Worm (Caenorhabditis elegans) whole organism, L1 larva: Measurements from ENCODE around the gene pdi-1.
"Not testable (repeated sequence)": the region's sequence is repeated elsewhere in the genome, so short reads cannot be mapped to it uniquely, and the experiment has no call there.

Source experiments
- C04F5.9 ChIP-seq: sonication (generic microtip); optimal IDR thresholded peaks from 2 replicates; lab custom pipeline; 2016; ENCODE audit warnings: missing genetic modification characterization, missing compliant biosample characterization
- ama-1 ChIP-seq: fragments of 150-350 bp; optimal IDR thresholded peaks from 2 replicates; lab custom pipeline; 2014
- ceh-82 ChIP-seq, 3 experiments: fragments of 150-350 bp in 1 of 3; sonication (generic microtip) in 2 of 3; optimal IDR thresholded peaks; 2 replicates each; lab custom pipeline; 2014 to 2017; ENCODE audit warnings: missing biosample characterization in 3 of 3, missing genetic modification characterization in 3 of 3
- ceh-88 ChIP-seq: fragments of 200-800 bp; sonication (Bioruptor generic); IDR thresholded peaks from 2 replicates; pipeline ENCODE4 v1.3.6; 2022; ENCODE audit warnings: missing genetic modification characterization, missing compliant biosample characterization
- dpl-1 ChIP-seq, 3 experiments: fragments of 150-350 bp in 2 of 3; sonication (generic microtip) in 1 of 3; optimal IDR thresholded peaks; 2 replicates each; lab custom pipeline; 2014 to 2017; ENCODE audit warnings: missing biosample characterization in 3 of 3, missing genetic modification characterization in 3 of 3, missing genetic modification reagents in 3 of 3
- dsc-1 ChIP-seq: sonication (generic microtip); optimal IDR thresholded peaks from 2 replicates; lab custom pipeline; 2016; ENCODE audit warnings: mild to moderate bottlenecking, missing genetic modification characterization, missing compliant biosample characterization
- efl-1 ChIP-seq, 4 experiments: fragments of 150-350 bp; optimal IDR thresholded peaks in 3 of 4; peaks in 1 of 4; 1 replicate in 1 of 4; 2 replicates in 3 of 4; lab custom pipeline; 2014; ENCODE audit warnings: missing biosample characterization in 2 of 4, missing genetic modification characterization in 2 of 4, missing genetic modification reagents in 2 of 4
- egl-27 ChIP-seq, 2 experiments: fragments of 150-350 bp in 1 of 2; sonication (generic microtip); optimal IDR thresholded peaks; 3 replicates each; lab custom pipeline; 2017 to 2018; ENCODE audit warnings: missing biosample characterization in 2 of 2, missing genetic modification characterization in 2 of 2, missing genetic modification reagents in 2 of 2
- grh-1 ChIP-seq: fragments of 200-800 bp; sonication (Bioruptor generic); IDR thresholded peaks from 2 replicates; pipeline ENCODE4 v1.3.6; 2022; ENCODE audit warnings: missing genetic modification reagents, missing genetic modification characterization, missing compliant biosample characterization
- hlh-4 ChIP-seq: sonication (generic microtip); optimal IDR thresholded peaks from 2 replicates; lab custom pipeline; 2016; ENCODE audit warnings: mild to moderate bottlenecking, missing genetic modification characterization, missing compliant biosample characterization
- isw-1 ChIP-seq: fragments of 200-800 bp; sonication (Bioruptor generic); IDR thresholded peaks from 2 replicates; pipeline ENCODE4 v1.3.6; 2022; ENCODE audit warnings: missing genetic modification characterization, missing compliant biosample characterization
- lin-14 ChIP-seq: fragments of 200-800 bp; sonication (Bioruptor generic); optimal IDR thresholded peaks from 2 replicates; lab custom pipeline; 2018; ENCODE audit warnings: mild to moderate bottlenecking, missing genetic modification characterization, moderate library complexity, missing compliant biosample characterization
- lin-39 ChIP-seq: fragments of 150-350 bp; optimal IDR thresholded peaks from 2 replicates; lab custom pipeline; 2014; ENCODE audit warnings: missing biosample characterization, missing genetic modification reagents, missing genetic modification characterization
- lir-3 ChIP-seq: sonication (generic microtip); optimal IDR thresholded peaks from 2 replicates; lab custom pipeline; 2016; ENCODE audit warnings: mild to moderate bottlenecking, missing genetic modification characterization, moderate library complexity, missing compliant biosample characterization; ENCODE audit not compliant: poor library complexity
- lsy-2 ChIP-seq, 2 experiments: fragments of 150-350 bp; optimal IDR thresholded peaks; 2 replicates each; lab custom pipeline; 2014; ENCODE audit warnings: missing biosample characterization in 2 of 2, missing genetic modification characterization in 2 of 2
- mab-9 ChIP-seq: fragments of 200-800 bp; sonication (Bioruptor generic); IDR thresholded peaks from 2 replicates; pipeline ENCODE4 v1.3.6; 2022; ENCODE audit warnings: missing genetic modification reagents, missing genetic modification characterization, missing compliant biosample characterization
- mef-2 ChIP-seq: fragments of 150-350 bp; optimal IDR thresholded peaks from 2 replicates; lab custom pipeline; 2014; ENCODE audit warnings: missing biosample characterization, missing genetic modification characterization
- nhr-19 ChIP-seq: fragments of 200-800 bp; sonication (Bioruptor generic); conservative IDR thresholded peaks from 2 replicates; pipeline ENCODE4 v1.3.6; 2022; ENCODE audit warnings: missing genetic modification characterization, missing compliant biosample characterization
- nhr-20 ChIP-seq: sonication (generic microtip); optimal IDR thresholded peaks from 2 replicates; lab custom pipeline; 2016; ENCODE audit warnings: mild to moderate bottlenecking, missing genetic modification characterization, missing compliant biosample characterization
- nhr-28 ChIP-seq: fragments of 150-350 bp; optimal IDR thresholded peaks from 2 replicates; lab custom pipeline; 2014; ENCODE audit warnings: missing biosample characterization, missing genetic modification characterization
- nhr-47 ChIP-seq: sonication (generic microtip); optimal IDR thresholded peaks from 2 replicates; lab custom pipeline; 2016; ENCODE audit warnings: mild to moderate bottlenecking, missing genetic modification characterization, moderate library complexity, missing compliant biosample characterization
- nhr-71 ChIP-seq: sonication (generic microtip); optimal IDR thresholded peaks from 2 replicates; lab custom pipeline; 2016; ENCODE audit warnings: mild to moderate bottlenecking, missing genetic modification characterization, moderate library complexity, missing compliant biosample characterization
- nhr-85 ChIP-seq: sonication (generic microtip); peaks from one replicate; lab custom pipeline; 2016; ENCODE audit warnings: missing genetic modification characterization, inconsistent platforms, missing compliant biosample characterization
- nhr-90 ChIP-seq: sonication (generic microtip); optimal IDR thresholded peaks from 2 replicates; lab custom pipeline; 2016; ENCODE audit warnings: mild to moderate bottlenecking, missing genetic modification characterization, missing compliant biosample characterization; ENCODE audit not compliant: poor library complexity
- rnt-1 ChIP-seq: sonication (generic microtip); optimal IDR thresholded peaks from 2 replicates; lab custom pipeline; 2016; ENCODE audit warnings: mild to moderate bottlenecking, missing genetic modification characterization, moderate library complexity, missing compliant biosample characterization
- skn-1 ChIP-seq: fragments of 150-350 bp; optimal IDR thresholded peaks from 2 replicates; lab custom pipeline; 2014; ENCODE audit warnings: missing biosample characterization, missing genetic modification characterization
- snu-23 ChIP-seq: sonication (generic microtip); optimal IDR thresholded peaks from 2 replicates; lab custom pipeline; 2016; ENCODE audit warnings: missing genetic modification characterization, missing compliant biosample characterization
- sox-4 ChIP-seq: sonication (generic microtip); optimal IDR thresholded peaks from 2 replicates; lab custom pipeline; 2016; ENCODE audit warnings: missing genetic modification characterization, missing compliant biosample characterization
- swsn-7 ChIP-seq: sonication (generic microtip); optimal IDR thresholded peaks from 2 replicates; lab custom pipeline; 2016; ENCODE audit warnings: missing genetic modification characterization, missing compliant biosample characterization
- tbx-2 ChIP-seq: sonication (generic microtip); optimal IDR thresholded peaks from 2 replicates; lab custom pipeline; 2016; ENCODE audit warnings: missing genetic modification characterization, missing compliant biosample characterization
- unc-86 ChIP-seq: sonication (generic microtip); optimal IDR thresholded peaks from 2 replicates; lab custom pipeline; 2016; ENCODE audit warnings: missing genetic modification characterization, missing compliant biosample characterization
- unc-98 ChIP-seq: fragments of 200-800 bp; sonication (Bioruptor generic); IDR thresholded peaks from 2 replicates; pipeline ENCODE4 v1.3.6; 2022; ENCODE audit warnings: missing genetic modification characterization, missing compliant biosample characterization
- xbp-1 ChIP-seq: sonication (generic microtip); optimal IDR thresholded peaks from 2 replicates; lab custom pipeline; 2016; ENCODE audit warnings: missing genetic modification characterization, missing compliant biosample characterization

Gene pdi-1

DNA sequence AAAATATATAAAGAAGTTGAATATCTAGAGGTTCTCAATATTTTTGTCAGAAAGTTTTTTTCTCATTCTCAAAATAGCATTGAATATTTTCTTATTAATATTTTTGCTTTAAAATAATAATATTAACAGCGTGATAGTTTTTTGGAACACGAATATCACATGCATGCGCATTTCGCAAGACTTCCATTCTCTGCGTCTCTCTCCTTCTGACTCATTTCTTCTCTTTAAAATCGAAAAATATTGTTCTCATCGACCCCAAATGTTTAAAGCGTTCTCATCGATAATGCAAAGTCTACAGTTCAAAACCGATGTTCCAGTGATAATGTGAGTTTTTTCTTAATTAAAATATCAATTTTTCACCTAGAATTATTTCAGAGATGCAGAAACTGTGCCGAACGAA, 2.1 kb upstream of the pdi-1 start, which contains the start of gene C14B1.3 (continued):
- no peak for TF ChIP-seq egl-27 (tag; optimal IDR thresholded peaks at IDR 0.05; lab: Kevin White, UChicago)
- no peak for TF ChIP-seq lin-39 (tag; lab: Kevin White, UChicago)
- TF ChIP-seq, all 84 proteins: peak for 15

DNA sequence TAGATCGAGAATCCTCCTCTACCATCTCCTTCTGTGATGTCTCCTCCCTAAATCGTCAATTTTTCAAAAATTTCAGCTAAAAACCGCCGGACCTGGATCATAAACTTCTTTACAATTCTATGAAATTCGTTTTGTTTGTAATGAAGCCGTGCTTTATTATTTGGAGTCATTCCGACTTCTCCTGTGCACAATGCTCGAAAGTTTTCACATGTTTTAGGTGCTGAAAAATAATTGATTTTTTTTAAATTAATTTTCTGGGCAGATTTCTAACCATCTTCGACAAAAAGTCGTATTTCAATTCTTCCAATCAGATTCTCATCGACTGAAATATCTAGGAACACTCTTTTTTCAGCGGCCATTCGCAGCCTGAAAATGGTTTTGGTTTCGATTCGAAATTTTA, 2.0 kb downstream of the pdi-1 start, which contains the start of gene cyn-9:
Gene cyn-9 (minus strand): TSS at position 366 of the 400 bp plus-strand sequence.
- no peak for TF ChIP-seq lsy-2 (tag; optimal IDR thresholded peaks at IDR 0.05; lab: Kevin White, UChicago)
- no peak for TF ChIP-seq C04F5.9 (tag; lab: Kevin White, UChicago)
- TF ChIP-seq ama-1 (lab: Kevin White, UChicago): no peak

DNA sequence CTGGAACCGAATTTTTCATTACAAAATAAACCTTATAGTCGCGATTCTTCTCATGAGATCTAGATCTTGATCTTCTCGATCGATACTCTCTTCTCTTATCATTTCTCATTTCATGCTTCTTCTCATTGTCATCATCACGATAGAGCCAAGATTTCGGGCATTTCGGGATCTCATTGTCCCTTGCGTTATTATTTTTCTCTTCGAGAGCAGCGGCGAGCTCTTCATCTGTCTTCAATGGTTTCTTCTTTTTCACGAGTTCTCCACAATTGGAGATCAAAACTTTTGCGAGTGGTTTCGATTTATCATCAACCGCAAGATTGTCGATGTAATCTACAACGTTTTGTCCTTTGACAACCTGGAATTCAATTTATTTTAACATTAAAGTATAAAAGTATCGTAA, 2.9 kb downstream of the pdi-1 start:
- TF ChIP-seq mef-2 (tag; lab: Kevin White, UChicago): no peak
- TF ChIP-seq skn-1 (tag; lab: Kevin White, UChicago): no peak
- TF ChIP-seq nhr-85 (tag; lab: Kevin White, UChicago): no peak
- no peak for TF ChIP-seq nhr-28
- TF ChIP-seq hlh-4: no peak

DNA sequence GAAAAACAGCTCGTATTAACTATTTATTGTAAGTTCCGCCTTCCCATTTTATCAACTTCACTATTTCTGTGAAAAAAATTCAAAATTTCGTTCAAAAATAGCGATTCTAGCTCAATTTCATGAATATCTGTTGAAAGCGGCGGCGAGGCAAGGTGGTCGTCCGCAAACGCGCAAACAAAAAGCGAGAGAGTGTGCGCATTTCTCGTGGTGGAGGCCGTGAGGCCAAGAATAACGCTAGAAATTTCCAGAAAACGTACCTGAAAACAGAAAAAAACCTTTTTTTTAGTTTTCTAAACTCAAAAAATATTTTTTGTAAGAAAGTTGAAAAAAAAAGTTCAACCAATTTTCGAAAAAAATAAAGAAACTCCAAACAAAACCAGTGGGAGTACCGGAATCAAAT, 4.1 kb downstream of the pdi-1 start:
- TF ChIP-seq isw-1 (GFP tag; lab: Robert Waterston, UW) (0 out of 2 replicates have a peak, but pooled peaks have one; percentile 4), nhr-19 (GFP tag; lab: Robert Waterston, UW) (peak; percentile 46), efl-1 (GFP tag; optimal IDR thresholded peaks at IDR 0.05 in 1 of 2; lab: Kevin White, UChicago) (peak in 1 of 2 experiments; percentile 57)
- not testable (repeated sequence) for TF ChIP-seq efl-1 (optimal IDR thresholded peaks at IDR 0.05; lab: Kevin White, UChicago)

DNA sequence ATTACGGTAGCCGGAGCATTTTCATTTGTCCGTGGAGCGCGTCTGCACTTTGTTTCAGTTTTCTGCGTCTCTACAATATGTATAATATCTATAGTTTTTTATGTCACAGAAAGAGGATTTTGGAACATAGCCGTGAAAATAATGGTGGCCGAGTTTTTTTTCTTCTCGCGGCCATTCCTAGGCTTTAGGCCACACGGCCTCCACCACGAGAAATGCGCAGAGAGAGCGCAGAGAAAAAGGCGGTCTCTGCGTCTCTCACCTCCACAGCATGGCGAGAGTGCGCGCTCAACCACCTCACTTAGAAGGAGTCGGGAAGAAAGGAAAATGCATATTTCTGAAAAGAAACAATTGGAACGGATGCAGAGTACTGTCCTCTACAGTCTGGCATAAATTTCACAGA, 5.9 kb downstream of the pdi-1 start:
- TF ChIP-seq ceh-88 (0 out of 2 replicates have a peak, but pooled peaks have one; percentile 24), isw-1 (GFP tag; lab: Robert Waterston, UW) (peak; percentile 65), xbp-1 (tag; lab: Kevin White, UChicago) (peak; percentile 6), dpl-1 (GFP tag; optimal IDR thresholded peaks at IDR 0.05; lab: Kevin White, UChicago) (peak in 1 of 3 experiments; percentile 7), tbx-2 (tag; lab: Kevin White, UChicago) (peak; percentile 26), nhr-19 (GFP tag; lab: Robert Waterston, UW) (peak; percentile 80), efl-1 (optimal IDR thresholded peaks at IDR 0.05; lab: Kevin White, UChicago) (peak; percentile 42 to 55), efl-1 (GFP tag; optimal IDR thresholded peaks at IDR 0.05 in 1 of 2; lab: Kevin White, UChicago) (peak; percentile 4 to 87), nhr-85 (tag; lab: Kevin White, UChicago) (peak; percentile 71), unc-98 (GFP tag; lab: Robert Waterston, UW) (peak; percentile 9; the same call in 1 of the 2 replicates), sox-4 (tag; lab: Kevin White, UChicago) (peak; percentile 27), mab-9 (peak; percentile 77), grh-1 (peak; percentile 77), nhr-90 (tag; lab: Kevin White, UChicago) (peak; percentile 16), rnt-1 (peak; percentile 45), nhr-47 (tag; lab: Kevin White, UChicago) (peak; percentile 64), ceh-82 (tag; optimal IDR thresholded peaks at IDR 0.05; lab: Kevin White, UChicago) (peak in 1 of 3 experiments; percentile 16), lin-14 (GFP tag; lab: Kevin White, UChicago) (peak; percentile 51), lir-3 (tag; lab: Kevin White, UChicago) (peak; percentile 34), swsn-7 (tag; lab: Kevin White, UChicago) (peak; percentile 47), nhr-20 (tag; lab: Kevin White, UChicago) (peak; percentile 24), snu-23 (GFP tag; lab: Kevin White, UChicago) (peak; percentile 37), unc-86 (peak; percentile 31), nhr-71 (tag; lab: Kevin White, UChicago) (peak; percentile 55), dsc-1 (peak; percentile 28)
- TF ChIP-seq, all 84 proteins: peak for 24; not testable (repeated sequence) for 60
